Fruit fly (Drosophila melanogaster) whole organism, embryonic: Measurements from ENCODE around the gene CG9550.

Experiments
- Abd-B ChIP-seq: fragments of 200-800 bp; sonication (Bioruptor generic); optimal IDR thresholded peaks from 2 replicates; lab custom pipeline; 2018; ENCODE audit warnings: missing biosample characterization, mild to moderate bottlenecking, missing genetic modification characterization, moderate library complexity
- Antp ChIP-seq: fragments of 200-800 bp; sonication (Bioruptor generic); optimal IDR thresholded peaks from 3 replicates; lab custom pipeline; 2016; ENCODE audit warnings: missing biosample characterization, missing genetic modification characterization
- Atf-2 ChIP-seq: fragments of 200-800 bp; sonication (Bioruptor generic); optimal IDR thresholded peaks from 2 replicates; lab custom pipeline; 2016; ENCODE audit warnings: missing biosample characterization, missing genetic modification characterization
- Atf6 ChIP-seq: fragments of 200-800 bp; sonication (Bioruptor generic); IDR thresholded peaks from 2 replicates; pipeline ENCODE4 v1.3.6; 2022; ENCODE audit warnings: missing biosample characterization, missing genetic modification characterization
- BEAF-32 ChIP-seq: fragments of 200-800 bp; sonication (Bioruptor generic); optimal IDR thresholded peaks from 3 replicates; lab custom pipeline; 2017; ENCODE audit warnings: missing biosample characterization, missing genetic modification characterization, mild to moderate bottlenecking, moderate library complexity, missing genetic modification reagents
- CG10959 ChIP-seq: fragments of 200-800 bp; sonication (Bioruptor generic); IDR thresholded peaks from 2 replicates; pipeline ENCODE4 v1.3.6; 2022; ENCODE audit warnings: missing biosample characterization, missing genetic modification characterization
- CG11398 ChIP-seq: fragments of 200-800 bp; sonication (Bioruptor generic); optimal IDR thresholded peaks from 2 replicates; lab custom pipeline; 2016; ENCODE audit warnings: missing biosample characterization, missing genetic modification characterization
- CG1602 ChIP-seq: fragments of 200-800 bp; sonication (Bioruptor generic); optimal IDR thresholded peaks from 3 replicates; lab custom pipeline; 2016; ENCODE audit warnings: missing biosample characterization, missing genetic modification characterization
- CG16863 ChIP-seq: fragments of 200-800 bp; sonication (Bioruptor generic); optimal IDR thresholded peaks from 3 replicates; lab custom pipeline; 2016; ENCODE audit warnings: missing biosample characterization, missing genetic modification characterization
- CG17186 ChIP-seq: fragments of 200-800 bp; sonication (Bioruptor generic); optimal IDR thresholded peaks from 3 replicates; lab custom pipeline; 2017; ENCODE audit warnings: missing biosample characterization, missing genetic modification reagents, missing genetic modification characterization
- CG18599 ChIP-seq: fragments of 200-800 bp; sonication (Bioruptor generic); optimal IDR thresholded peaks from 3 replicates; lab custom pipeline; 2017; ENCODE audit warnings: missing biosample characterization, missing genetic modification characterization, mild to moderate bottlenecking, moderate library complexity, missing genetic modification reagents
- CG2202 ChIP-seq: fragments of 200-800 bp; sonication (Bioruptor generic); optimal IDR thresholded peaks from 2 replicates; lab custom pipeline; 2018; ENCODE audit warnings: missing biosample characterization, mild to moderate bottlenecking, missing genetic modification characterization
- CG2678 ChIP-seq: fragments of 200-800 bp; sonication (Bioruptor generic); optimal IDR thresholded peaks from 3 replicates; lab custom pipeline; 2019; ENCODE audit warnings: missing biosample characterization, mild to moderate bottlenecking, missing genetic modification characterization, moderate library complexity
- CG33213 ChIP-seq: fragments of 200-800 bp; sonication (Bioruptor generic); optimal IDR thresholded peaks from 3 replicates; lab custom pipeline; 2016; ENCODE audit warnings: missing biosample characterization, missing genetic modification characterization
- CG4730 ChIP-seq: fragments of 200-800 bp; sonication (Bioruptor generic); IDR thresholded peaks from 2 replicates; pipeline ENCODE4 v1.3.6; 2022; ENCODE audit warnings: missing biosample characterization, missing genetic modification characterization
- CG6254 ChIP-seq: fragments of 200-800 bp; sonication (Bioruptor generic); optimal IDR thresholded peaks from 3 replicates; lab custom pipeline; 2017; ENCODE audit warnings: mild to moderate bottlenecking, missing biosample characterization, missing genetic modification reagents, missing genetic modification characterization
- CG6272 ChIP-seq: fragments of 200-800 bp; sonication (Bioruptor generic); IDR thresholded peaks from 2 replicates; pipeline ENCODE4 v1.3.6; 2022; ENCODE audit warnings: missing biosample characterization, missing genetic modification characterization
- CG7963 ChIP-seq: fragments of 200-800 bp; sonication (Bioruptor generic); IDR thresholded peaks from 3 replicates; pipeline ENCODE4 v1.3.6; 2022; ENCODE audit warnings: missing biosample characterization, missing genetic modification characterization; ENCODE audit not compliant: partially characterized antibody
- CG8089 ChIP-seq: fragments of 200-800 bp; sonication (Bioruptor generic); optimal IDR thresholded peaks from 3 replicates; lab custom pipeline; 2016; ENCODE audit warnings: missing biosample characterization, missing genetic modification characterization
- CG8944 ChIP-seq: fragments of 200-800 bp; sonication (Bioruptor generic); optimal IDR thresholded peaks from 3 replicates; lab custom pipeline; 2016; ENCODE audit warnings: missing biosample characterization, missing genetic modification characterization
- CTCF ChIP-seq: fragments of 200-800 bp; sonication (Bioruptor generic); optimal IDR thresholded peaks from 2 replicates; lab custom pipeline; 2017; ENCODE audit warnings: missing biosample characterization, mild to moderate bottlenecking, missing genetic modification characterization, moderate library complexity
- CkIIα-i1 ChIP-seq: fragments of 200-800 bp; sonication (Bioruptor generic); IDR thresholded peaks from 2 replicates; pipeline ENCODE4 v1.3.6; 2022; ENCODE audit warnings: missing biosample characterization, missing genetic modification characterization
- D19B ChIP-seq: fragments of 200-800 bp; sonication (Bioruptor generic); optimal IDR thresholded peaks from 2 replicates; lab custom pipeline; 2017; ENCODE audit warnings: missing biosample characterization, mild to moderate bottlenecking, missing genetic modification characterization
- Dfd ChIP-seq, 2 experiments: fragments of >200 bp; optimal IDR thresholded peaks; 2 replicates each; lab custom pipeline; 2017; ENCODE audit warnings: missing biosample characterization in 2 of 2, missing genetic modification characterization in 2 of 2
- Ets65A ChIP-seq: fragments of 200-800 bp; sonication (Bioruptor generic); peaks from one replicate; lab custom pipeline; 2016; ENCODE audit warnings: missing biosample characterization, missing genetic modification characterization
- Ets97D ChIP-seq: fragments of 200-800 bp; sonication (Bioruptor generic); optimal IDR thresholded peaks from 3 replicates; lab custom pipeline; 2016; ENCODE audit warnings: missing biosample characterization, missing genetic modification characterization
- Hand ChIP-seq: fragments of 200-800 bp; sonication (Bioruptor generic); optimal IDR thresholded peaks from 2 replicates; lab custom pipeline; 2017; ENCODE audit warnings: mild to moderate bottlenecking, missing biosample characterization, missing genetic modification reagents, missing genetic modification characterization
- Hey ChIP-seq: fragments of 200-800 bp; sonication (Bioruptor generic); optimal IDR thresholded peaks from 3 replicates; lab custom pipeline; 2018; ENCODE audit warnings: missing biosample characterization, mild to moderate bottlenecking, missing genetic modification characterization
- Hr39 ChIP-seq: fragments of >200 bp; optimal IDR thresholded peaks from 2 replicates; lab custom pipeline; 2017
- Lpt ChIP-seq: fragments of >200 bp; optimal IDR thresholded peaks from 2 replicates; lab custom pipeline; 2018; ENCODE audit warnings: missing biosample characterization, missing genetic modification characterization
- Nf-YB ChIP-seq: fragments of 200-800 bp; sonication (Bioruptor generic); optimal IDR thresholded peaks from 3 replicates; lab custom pipeline; 2019; ENCODE audit warnings: missing biosample characterization, mild to moderate bottlenecking, missing genetic modification characterization, moderate library complexity
- Optix ChIP-seq: fragments of 200-800 bp; sonication (Bioruptor generic); IDR thresholded peaks from 3 replicates; pipeline ENCODE4 v1.3.6; 2022; ENCODE audit warnings: missing biosample characterization, missing genetic modification characterization
- Ssrp ChIP-seq: fragments of 200-800 bp; sonication (Bioruptor generic); optimal IDR thresholded peaks from 2 replicates; lab custom pipeline; 2018; ENCODE audit warnings: missing biosample characterization, mild to moderate bottlenecking, missing genetic modification characterization, moderate library complexity
- TFAM ChIP-seq: fragments of 200-800 bp; sonication (Bioruptor generic); optimal IDR thresholded peaks from 2 replicates; lab custom pipeline; 2017; ENCODE audit warnings: missing biosample characterization, missing genetic modification characterization, inconsistent platforms
- ac ChIP-seq: fragments of 200-800 bp; sonication (Bioruptor generic); optimal IDR thresholded peaks from 3 replicates; lab custom pipeline; 2017; ENCODE audit warnings: missing biosample characterization, mild to moderate bottlenecking, missing genetic modification characterization
- cg ChIP-seq: fragments of 200-800 bp; sonication (Bioruptor generic); optimal IDR thresholded peaks from 3 replicates; lab custom pipeline; 2019; ENCODE audit warnings: missing biosample characterization, mild to moderate bottlenecking, missing genetic modification characterization, moderate library complexity
- chinmo ChIP-seq: fragments of 200-800 bp; sonication (Bioruptor generic); IDR thresholded peaks from 4 replicates; pipeline ENCODE4 v1.3.6; 2022; ENCODE audit warnings: missing biosample characterization, missing genetic modification characterization; ENCODE audit not compliant: partially characterized antibody
- croc ChIP-seq: fragments of 200-800 bp; sonication (Bioruptor generic); conservative IDR thresholded peaks from 3 replicates; pipeline ENCODE4 v1.3.6; 2022; ENCODE audit warnings: missing biosample characterization, missing genetic modification characterization
- crol ChIP-seq: fragments of 200-800 bp; sonication (Bioruptor generic); IDR thresholded peaks from 2 replicates; pipeline ENCODE4 v1.3.6; 2022; ENCODE audit warnings: missing biosample characterization, missing genetic modification characterization
- dmrt11E ChIP-seq: fragments of 200-800 bp; sonication (Bioruptor generic); optimal IDR thresholded peaks from 3 replicates; lab custom pipeline; 2018; ENCODE audit warnings: missing biosample characterization, mild to moderate bottlenecking, missing genetic modification characterization, moderate library complexity
- ewg ChIP-seq: fragments of 200-800 bp; sonication (Bioruptor generic); optimal IDR thresholded peaks from 3 replicates; lab custom pipeline; 2017; ENCODE audit warnings: mild to moderate bottlenecking, missing biosample characterization, missing genetic modification reagents, missing genetic modification characterization
- fd96Cb ChIP-seq: fragments of 200-800 bp; sonication (Bioruptor generic); optimal IDR thresholded peaks from 2 replicates; lab custom pipeline; 2018; ENCODE audit warnings: missing biosample characterization, mild to moderate bottlenecking, missing genetic modification characterization, moderate library complexity
- gcm ChIP-seq: fragments of 200-800 bp; sonication (Bioruptor generic); optimal IDR thresholded peaks from 2 replicates; lab custom pipeline; 2019; ENCODE audit warnings: missing biosample characterization, mild to moderate bottlenecking, missing genetic modification characterization, moderate library complexity
- gsb ChIP-seq: fragments of 200-800 bp; sonication (Bioruptor generic); IDR thresholded peaks from 2 replicates; pipeline ENCODE4 v1.3.6; 2022; ENCODE audit warnings: missing biosample characterization, missing genetic modification characterization
- hb ChIP-seq: fragments of 200-800 bp; sonication (Bioruptor generic); IDR thresholded peaks from 3 replicates; pipeline ENCODE4 v1.3.6; 2022; ENCODE audit warnings: missing biosample characterization, missing genetic modification characterization; ENCODE audit not compliant: partially characterized antibody
- klu ChIP-seq: fragments of 200-800 bp; sonication (Bioruptor generic); IDR thresholded peaks from 2 replicates; pipeline ENCODE4 v1.3.6; 2022; ENCODE audit warnings: missing biosample characterization, missing genetic modification characterization
- mirr ChIP-seq: fragments of 200-800 bp; sonication (Bioruptor generic); optimal IDR thresholded peaks from 3 replicates; lab custom pipeline; 2018; ENCODE audit warnings: missing biosample characterization, mild to moderate bottlenecking, missing genetic modification characterization
- odd ChIP-seq: fragments of 200-800 bp; sonication (Bioruptor generic); optimal IDR thresholded peaks from 2 replicates; lab custom pipeline; 2017; ENCODE audit warnings: missing biosample characterization, mild to moderate bottlenecking, missing genetic modification characterization
- pfk ChIP-seq: fragments of 200-800 bp; sonication (Bioruptor generic); optimal IDR thresholded peaks from 2 replicates; lab custom pipeline; 2018; ENCODE audit warnings: missing biosample characterization, mild to moderate bottlenecking, missing genetic modification characterization, moderate library complexity
- pzg ChIP-seq: fragments of 200-800 bp; sonication (Bioruptor generic); optimal IDR thresholded peaks from 3 replicates; lab custom pipeline; 2018; ENCODE audit warnings: missing biosample characterization, mild to moderate bottlenecking, missing genetic modification characterization, moderate library complexity
- schlank ChIP-seq: fragments of 200-800 bp; sonication (Bioruptor generic); optimal IDR thresholded peaks from 2 replicates; lab custom pipeline; 2018; ENCODE audit warnings: missing biosample characterization, mild to moderate bottlenecking, missing genetic modification characterization
- vvl ChIP-seq: fragments of 200-800 bp; sonication (Bioruptor generic); IDR thresholded peaks from 2 replicates; pipeline ENCODE4 v1.3.6; 2022; ENCODE audit warnings: missing biosample characterization, missing genetic modification characterization
- z ChIP-seq: fragments of 200-800 bp; sonication (Bioruptor generic); IDR thresholded peaks from 3 replicates; pipeline ENCODE4 v1.3.6; 2022; ENCODE audit warnings: missing biosample characterization, missing genetic modification characterization

CG9550 gene

DNA sequence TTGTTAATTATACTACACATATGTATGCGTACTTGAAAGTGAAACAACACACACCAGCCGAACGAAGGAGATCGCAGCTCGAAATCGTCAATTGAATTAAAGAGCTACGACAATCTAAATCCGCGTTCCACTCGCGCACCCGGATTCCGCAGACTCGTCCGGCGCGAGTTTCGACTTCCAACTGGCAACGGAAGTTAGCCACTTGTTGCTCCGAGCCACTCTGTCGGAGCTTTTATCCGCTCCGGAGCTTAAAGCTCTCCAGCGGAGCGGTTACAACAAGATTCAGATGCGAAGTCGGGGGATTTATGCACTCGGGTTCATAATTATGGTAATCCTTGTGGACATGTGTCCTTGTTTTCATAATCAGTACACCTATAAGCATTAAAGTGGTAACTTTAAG, 31.4 kb upstream of the CG9550 start, which contains the start of gene Rchy1 (continued):
- TF ChIP-seq TFAM: no peak
- TF ChIP-seq chinmo: 0 out of 4 replicates have a peak, but pooled peaks have one; percentile 38
- TF ChIP-seq Dfd (GFP tag; optimal IDR thresholded peaks at IDR 0.05; lab: Kevin White, UChicago): no peak
- no peak for TF ChIP-seq CG10959
- no peak for TF ChIP-seq CG2202 (tag; lab: Kevin White, UChicago)
- no peak for TF ChIP-seq Antp (GFP tag; lab: Kevin White, UChicago)
- TF ChIP-seq ewg (GFP tag; lab: Kevin White, UChicago): no peak
- no peak for TF ChIP-seq CG7963 (GFP tag; lab: Robert Waterston, UW)
- no peak for TF ChIP-seq CG17186 (GFP tag; lab: Kevin White, UChicago)
- TF ChIP-seq Ssrp (tag; lab: Kevin White, UChicago): no peak
- TF ChIP-seq gsb: no peak
- TF ChIP-seq gcm (GFP tag; lab: Kevin White, UChicago): no peak
- TF ChIP-seq klu: no peak
- no peak for TF ChIP-seq fd96Cb
- TF ChIP-seq Abd-B (GFP tag; lab: Kevin White, UChicago): no peak
- TF ChIP-seq CG16863 (GFP tag; lab: Kevin White, UChicago): no peak
- TF ChIP-seq Atf-2: no peak
- no peak for TF ChIP-seq Hr39 (lab: Kevin White, UChicago)
- TF ChIP-seq pzg (GFP tag; lab: Kevin White, UChicago): peak; percentile 0
- TF ChIP-seq CG1602 (GFP tag; lab: Kevin White, UChicago): no peak
- no peak for TF ChIP-seq pfk (GFP tag; lab: Kevin White, UChicago)
- peak; percentile 81 for TF ChIP-seq mirr (GFP tag; lab: Kevin White, UChicago)
- TF ChIP-seq hb (GFP tag; lab: Robert Waterston, UW): no peak
- TF ChIP-seq CG6254 (GFP tag; lab: Kevin White, UChicago): no peak
- TF ChIP-seq Nf-YB: no peak
- peak; percentile 56; the same call in 1 of the 2 replicates for TF ChIP-seq vvl (GFP tag; lab: Robert Waterston, UW)
- no peak for TF ChIP-seq CG11398 (GFP tag; lab: Kevin White, UChicago)
- no peak for TF ChIP-seq CkIIα-i1 (GFP tag; lab: Robert Waterston, UW)
- TF ChIP-seq CG18599 (GFP tag; lab: Kevin White, UChicago): peak; percentile 9
- no peak for TF ChIP-seq schlank (tag; lab: Kevin White, UChicago)
- no peak for TF ChIP-seq crol
- peak; percentile 22 for TF ChIP-seq CG2678
- no peak for TF ChIP-seq CG6272 (GFP tag; lab: Robert Waterston, UW)
- TF ChIP-seq CG4730: no peak
- TF ChIP-seq CG8944: no peak
- peak; percentile 73 for TF ChIP-seq Ets97D (GFP tag; lab: Kevin White, UChicago)
- TF ChIP-seq croc (GFP tag; lab: Robert Waterston, UW): no peak
- peak; percentile 36 for TF ChIP-seq CTCF (GFP tag; lab: Kevin White, UChicago)
- TF ChIP-seq z (GFP tag; lab: Robert Waterston, UW): no peak
- no peak for TF ChIP-seq cg (GFP tag; lab: Kevin White, UChicago)
- TF ChIP-seq Atf6: peak; percentile 41
- no peak for TF ChIP-seq CG33213 (GFP tag; lab: Kevin White, UChicago)
- TF ChIP-seq D19B (GFP tag; lab: Kevin White, UChicago): no peak
- TF ChIP-seq Hey (tag; lab: Kevin White, UChicago): no peak
- TF ChIP-seq dmrt11E (tag; lab: Kevin White, UChicago): no peak
- TF ChIP-seq BEAF-32: no peak
- TF ChIP-seq Lpt (GFP tag; lab: Kevin White, UChicago): no peak
- TF ChIP-seq ac (GFP tag; lab: Kevin White, UChicago): no peak
- no peak for TF ChIP-seq Optix (GFP tag; lab: Robert Waterston, UW)
- peak; percentile 40 for TF ChIP-seq Hand (GFP tag; lab: Kevin White, UChicago)
- peak; percentile 50 for TF ChIP-seq odd
- TF ChIP-seq Ets65A (GFP tag; lab: Kevin White, UChicago): no peak
- TF ChIP-seq CG8089 (GFP tag; lab: Kevin White, UChicago): no peak
